Worm (Caenorhabditis elegans): ENCODE data around the gene mdt-9.

- TF ChIP-seq tbx-11 (GFP tag; IDR thresholded peaks at IDR 0.05) (no peak), hmg-4 (GFP tag; optimal IDR thresholded peaks at IDR 0.05) (no peak), flt-1 (GFP tag; IDR thresholded peaks at IDR 0.05) (no peak), ama-1 (optimal IDR thresholded peaks at IDR 0.05) (no peak), ceh-13 (GFP tag; optimal IDR thresholded peaks at IDR 0.05) (no peak), ets-7 (tag; optimal IDR thresholded peaks at IDR 0.05) (no peak)
Measured at ce11 chrIV:13412845-13413383, 26.7 kb downstream of the mdt-9 start, which contains the start of gene gcl-1.
